Worm (Caenorhabditis elegans): ENCODE results near the gene B0280.9.

Gene B0280.9

ce11 chrIII:7087691-7088323 lies 34.9 kb downstream of the B0280.9 start, which contains the start of gene fubl-2:
Gene fubl-2 (minus strand): TSS chrIII:7087741.
- TF ChIP-seq ceh-43 (GFP tag; optimal IDR thresholded peaks at IDR 0.05) (no peak), ceh-83 (GFP tag; optimal IDR thresholded peaks at IDR 0.05) (no peak), unc-62 (GFP tag; optimal IDR thresholded peaks at IDR 0.05) (no peak), mep-1 (tag; optimal IDR thresholded peaks at IDR 0.05) (peak; percentile 27), ces-1 (GFP tag; optimal IDR thresholded peaks at IDR 0.05) (peak; percentile 4), ceh-39 (tag; optimal IDR thresholded peaks at IDR 0.05) (peak; percentile 80), nhr-12 (tag; optimal IDR thresholded peaks at IDR 0.05) (no peak), drap-1 (GFP tag; optimal IDR thresholded peaks at IDR 0.05) (no peak)

ce11 chrIII:7087180-7087579 lies 35.5 kb downstream of the B0280.9 start:
- TF ChIP-seq flh-1 (GFP tag; optimal IDR thresholded peaks at IDR 0.05) (no peak), pha-4 (tag; optimal IDR thresholded peaks at IDR 0.05) (no peak), elt-1 (tag; optimal IDR thresholded peaks at IDR 0.05; ENCODE audit: borderline replicate concordance, insufficient read depth) (no peak), unc-62 (GFP tag; optimal IDR thresholded peaks at IDR 0.05) (no peak)

- TF ChIP-seq zip-8 (tag; optimal IDR thresholded peaks at IDR 0.05) (no peak), ces-1 (GFP tag; optimal IDR thresholded peaks at IDR 0.05) (no peak), nhr-237 (tag; optimal IDR thresholded peaks at IDR 0.05) (no peak), ztf-11 (tag; optimal IDR thresholded peaks at IDR 0.05) (no peak), nhr-76 (tag; optimal IDR thresholded peaks at IDR 0.05) (no peak), lin-32 (GFP tag; optimal IDR thresholded peaks at IDR 0.05) (no peak), pha-4 (tag; optimal IDR thresholded peaks at IDR 0.05) (no peak), M03D4.4 (tag; optimal IDR thresholded peaks at IDR 0.05) (no peak), unc-62 (GFP tag; optimal IDR thresholded peaks at IDR 0.05) (no peak), sptf-1 (tag; optimal IDR thresholded peaks at IDR 0.05) (no peak)
Observed at ce11 chrIII:7084908-7085307, 37.8 kb downstream of the B0280.9 start, which contains the start of gene tofu-7. Gene tofu-7 (minus strand): TSS chrIII:7085018.

- no peak for TF ChIP-seq mab-5 (tag; optimal IDR thresholded peaks at IDR 0.05)
- no peak for TF ChIP-seq M03D4.4 (tag; optimal IDR thresholded peaks at IDR 0.05)
- no peak for TF ChIP-seq sem-2 (GFP tag; optimal IDR thresholded peaks at IDR 0.05)
- no peak for TF ChIP-seq hlh-1 (tag; optimal IDR thresholded peaks at IDR 0.05)
- TF ChIP-seq ceh-83 (GFP tag; optimal IDR thresholded peaks at IDR 0.05), result no peak
- no peak for TF ChIP-seq blmp-1 (tag; optimal IDR thresholded peaks at IDR 0.05)
- no peak for TF ChIP-seq drap-1 (GFP tag; optimal IDR thresholded peaks at IDR 0.05)
- TF ChIP-seq ces-1 (GFP tag; optimal IDR thresholded peaks at IDR 0.05), result no peak
- TF ChIP-seq ceh-39 (tag; optimal IDR thresholded peaks at IDR 0.05), result no peak
- no peak for TF ChIP-seq unc-120 (tag; optimal IDR thresholded peaks at IDR 0.05; ENCODE audit: poor library complexity, severe bottlenecking)
- TF ChIP-seq lin-32 (GFP tag; optimal IDR thresholded peaks at IDR 0.05), result no peak
- no peak for TF ChIP-seq pha-4 (tag; optimal IDR thresholded peaks at IDR 0.05)
- TF ChIP-seq mep-1 (tag; optimal IDR thresholded peaks at IDR 0.05), result no peak
- no peak for TF ChIP-seq cnd-1 (tag; optimal IDR thresholded peaks at IDR 0.05)
Observed at ce11 chrIII:7083106-7083505, 39.6 kb downstream of the B0280.9 start.

ce11 chrIII:7081488-7081887 lies 41.2 kb downstream of the B0280.9 start:
- TF ChIP-seq ham-2 (GFP tag; optimal IDR thresholded peaks at IDR 0.05) (no peak), unc-120 (tag; optimal IDR thresholded peaks at IDR 0.05; ENCODE audit: poor library complexity, severe bottlenecking) (no peak), elt-1 (tag; optimal IDR thresholded peaks at IDR 0.05; ENCODE audit: borderline replicate concordance, insufficient read depth) (no peak), sptf-1 (tag; optimal IDR thresholded peaks at IDR 0.05) (no peak), tbx-8 (GFP tag; optimal IDR thresholded peaks at IDR 0.05) (no peak), mls-2 (tag; optimal IDR thresholded peaks at IDR 0.05) (no peak), zip-8 (tag; optimal IDR thresholded peaks at IDR 0.05) (no peak), lsy-2 (tag; optimal IDR thresholded peaks at IDR 0.05) (no peak), nhr-12 (tag; optimal IDR thresholded peaks at IDR 0.05) (no peak), M03D4.4 (tag; optimal IDR thresholded peaks at IDR 0.05) (no peak), ztf-11 (tag; optimal IDR thresholded peaks at IDR 0.05) (no peak), nhr-2 (tag; optimal IDR thresholded peaks at IDR 0.05) (no peak)

- TF ChIP-seq bed-3 (GFP tag; optimal IDR thresholded peaks at IDR 0.05) (no peak), cnd-1 (tag; optimal IDR thresholded peaks at IDR 0.05) (no peak), flh-1 (GFP tag; optimal IDR thresholded peaks at IDR 0.05) (no peak), snpc-4 (tag; optimal IDR thresholded peaks at IDR 0.05) (no peak), lin-13 (tag; optimal IDR thresholded peaks at IDR 0.05) (no peak), unc-62 (GFP tag; optimal IDR thresholded peaks at IDR 0.05) (no peak), mls-2 (tag; optimal IDR thresholded peaks at IDR 0.05) (no peak), lin-32 (GFP tag; optimal IDR thresholded peaks at IDR 0.05) (no peak), nhr-237 (tag; optimal IDR thresholded peaks at IDR 0.05) (no peak), tbx-8 (GFP tag; optimal IDR thresholded peaks at IDR 0.05) (no peak), lsy-2 (tag; optimal IDR thresholded peaks at IDR 0.05) (no peak), pha-4 (tag; optimal IDR thresholded peaks at IDR 0.05) (no peak), mab-5 (tag; optimal IDR thresholded peaks at IDR 0.05) (no peak), nhr-76 (tag; optimal IDR thresholded peaks at IDR 0.05) (no peak), ceh-39 (tag; optimal IDR thresholded peaks at IDR 0.05) (no peak), ceh-43 (GFP tag; optimal IDR thresholded peaks at IDR 0.05) (no peak), mep-1 (tag; optimal IDR thresholded peaks at IDR 0.05) (no peak), ham-2 (GFP tag; optimal IDR thresholded peaks at IDR 0.05) (no peak)
Observed at ce11 chrIII:7080689-7081088, 42.0 kb downstream of the B0280.9 start, which contains the start of gene ZK418.7. Gene ZK418.7 (minus strand): TSS chrIII:7080789.

Data from whole organism, mixed stage, embryonic.